Fruit fly (Drosophila melanogaster): ENCODE results near the gene CG2017.

CG2017 gene

dm6 chr3R:5862032-5862641 lies at the start of gene CG2017:
Gene CG2017 (minus strand): TSS chr3R:5862405.
- TF ChIP-seq CG15514 (GFP tag; optimal IDR thresholded peaks at IDR 0.05) (peak; percentile 89), Atf6 (GFP tag; IDR thresholded peaks at IDR 0.05) (peak; percentile 36; the same call in 1 of the 2 replicates), Gsc (GFP tag; IDR thresholded peaks at IDR 0.05) (no peak), CG31224 (GFP tag; IDR thresholded peaks at IDR 0.05) (0 out of 2 replicates have a peak, but pooled peaks have one; percentile 17), chif (GFP tag; optimal IDR thresholded peaks at IDR 0.05) (peak; percentile 45 to 51), Bgb (GFP tag; IDR thresholded peaks at IDR 0.05; ENCODE audit: partially characterized antibody) (peak; percentile 49; the same call in 1 of the 2 replicates), CG32772 (GFP tag; IDR thresholded peaks at IDR 0.05) (no peak), zfh1 (GFP tag; IDR thresholded peaks at IDR 0.05) (peak; percentile 45; the same call in 1 of the 3 replicates), ap (GFP tag; IDR thresholded peaks at IDR 0.05) (no peak), Med (GFP tag) (peak; percentile 95), Eip74EF (GFP tag; optimal IDR thresholded peaks at IDR 0.05) (no peak), CG11093 (GFP tag; IDR thresholded peaks at IDR 0.05) (no peak), CG13287 (GFP tag; IDR thresholded peaks at IDR 0.05; ENCODE audit: partially characterized antibody) (peak; percentile 61), nerfin-1 (tag; optimal IDR thresholded peaks at IDR 0.05) (peak; percentile 35), grau (tag; optimal IDR thresholded peaks at IDR 0.05) (peak; percentile 36), CG10979 (tag; optimal IDR thresholded peaks at IDR 0.05) (peak; percentile 16), dan (GFP tag; IDR thresholded peaks at IDR 0.05) (no peak), her (GFP tag; optimal IDR thresholded peaks at IDR 0.05) (peak; percentile 52), Poxn (GFP tag; IDR thresholded peaks at IDR 0.05) (no peak), fd64A (GFP tag; optimal IDR thresholded peaks at IDR 0.05) (no peak), CG7556 (GFP tag; optimal IDR thresholded peaks at IDR 0.05) (no peak), hkb (optimal IDR thresholded peaks at IDR 0.05) (no peak), hkb (GFP tag; IDR thresholded peaks at IDR 0.05) (no peak), BEAF-32 (GFP tag; optimal IDR thresholded peaks at IDR 0.05) (peak; percentile 50), CG32532 (GFP tag; IDR thresholded peaks at IDR 0.05) (peak; percentile 52; the same call in 1 of the 2 replicates), repo (GFP tag; optimal IDR thresholded peaks at IDR 0.05) (peak; percentile 33), Awh (GFP tag; IDR thresholded peaks at IDR 0.05) (no peak), pfk (GFP tag; optimal IDR thresholded peaks at IDR 0.05) (peak; percentile 2), Drgx (GFP tag; IDR thresholded peaks at IDR 0.05) (no peak), pum (GFP tag; optimal IDR thresholded peaks at IDR 0.05) (peak; percentile 33), lmd (GFP tag; IDR thresholded peaks at IDR 0.05) (peak; percentile 35; the same call in 1 of the 2 replicates), Hmr (GFP tag; optimal IDR thresholded peaks at IDR 0.05) (peak; percentile 36), tx (GFP tag; optimal IDR thresholded peaks at IDR 0.05) (peak; percentile 65), Sin3A (optimal IDR thresholded peaks at IDR 0.05) (peak; percentile 64), Ets97D (GFP tag; optimal IDR thresholded peaks at IDR 0.05) (peak; percentile 92), CG7786 (GFP tag; optimal IDR thresholded peaks at IDR 0.05) (peak; percentile 45), Usf (GFP tag; optimal IDR thresholded peaks at IDR 0.05) (peak; percentile 2), Atf3 (GFP tag; optimal IDR thresholded peaks at IDR 0.05) (peak; percentile 31), CG34224 (GFP tag; IDR thresholded peaks at IDR 0.05; ENCODE audit: partially characterized antibody) (no peak), crol (GFP tag; IDR thresholded peaks at IDR 0.05) (no peak), CG17359 (tag; optimal IDR thresholded peaks at IDR 0.05) (peak; percentile 3), CG10321 (GFP tag; IDR thresholded peaks at IDR 0.05) (0 out of 2 replicates have a peak, but pooled peaks have one; percentile 12), CG3726 (GFP tag; IDR thresholded peaks at IDR 0.05) (0 out of 3 replicates have a peak, but pooled peaks have one; percentile 11), trem (tag; optimal IDR thresholded peaks at IDR 0.05) (peak; percentile 76), CTCF (GFP tag; optimal IDR thresholded peaks at IDR 0.05) (peak; percentile 31), CG30403 (GFP tag; optimal IDR thresholded peaks at IDR 0.05) (peak; percentile 26), Taf1 (GFP tag; IDR thresholded peaks at IDR 0.05) (no peak), Bdp1 (GFP tag; optimal IDR thresholded peaks at IDR 0.05) (peak; percentile 7), CG12155 (GFP tag; optimal IDR thresholded peaks at IDR 0.05) (peak; percentile 51), sd (tag; optimal IDR thresholded peaks at IDR 0.05) (peak; percentile 34), Hand (GFP tag; optimal IDR thresholded peaks at IDR 0.05) (no peak)
